Fruit fly (Drosophila melanogaster): ENCODE data around the gene Or85e.

Or85e gene

DNA sequence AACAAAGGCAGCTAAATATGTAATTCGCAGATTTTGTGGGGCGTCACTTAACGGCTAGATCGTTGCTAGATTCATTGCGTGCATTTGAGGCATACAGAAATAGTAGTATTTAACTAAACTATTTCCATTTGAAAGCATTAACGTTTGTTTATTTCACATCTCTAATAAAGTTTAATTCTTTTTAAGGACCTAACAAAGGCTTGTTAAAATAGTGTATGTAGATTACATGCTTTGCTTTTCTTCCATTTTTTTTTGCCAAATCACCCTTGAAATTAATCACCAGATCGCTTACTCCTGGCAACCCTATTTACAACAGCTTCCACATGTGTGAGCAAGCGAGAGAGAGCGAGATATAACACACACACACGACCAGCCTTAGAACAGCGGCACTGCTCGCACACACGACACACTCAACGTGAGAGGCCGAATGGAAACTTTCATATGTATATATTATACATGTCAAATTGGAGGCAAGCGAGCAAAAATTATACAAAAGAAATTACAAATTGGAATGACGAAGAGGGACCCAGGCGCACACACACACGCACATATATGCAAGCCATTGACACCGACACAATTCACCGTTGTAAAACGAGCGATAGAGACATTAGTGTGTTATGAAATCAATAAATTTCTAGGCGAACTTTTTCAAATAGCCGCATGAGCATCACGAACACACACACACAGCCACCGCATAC is 23.7 kb upstream of the Or85e start:
- TF ChIP-seq Dfd (GFP tag; optimal IDR thresholded peaks at IDR 0.05) (no peak), kay (GFP tag; optimal IDR thresholded peaks at IDR 0.05) (peak; percentile 66), Gsc (GFP tag; IDR thresholded peaks at IDR 0.05) (no peak), CG8765 (GFP tag; IDR thresholded peaks at IDR 0.05) (no peak), CG2199 (GFP tag; IDR thresholded peaks at IDR 0.05) (peak; percentile 94), CG31388 (GFP tag; optimal IDR thresholded peaks at IDR 0.05) (peak; percentile 11), ERR (GFP tag; optimal IDR thresholded peaks at IDR 0.05) (peak; percentile 19), CG7987 (GFP tag; optimal IDR thresholded peaks at IDR 0.05) (peak; percentile 37), CG3163 (GFP tag; optimal IDR thresholded peaks at IDR 0.05) (no peak), Oli (tag; optimal IDR thresholded peaks at IDR 0.05) (peak; percentile 50), mam (GFP tag; optimal IDR thresholded peaks at IDR 0.05) (peak; percentile 55), CG32772 (GFP tag; IDR thresholded peaks at IDR 0.05) (peak; percentile 50; the same call in 1 of the 2 replicates), ind (GFP tag; optimal IDR thresholded peaks at IDR 0.05) (peak; percentile 23), CG12391 (tag; optimal IDR thresholded peaks at IDR 0.05) (peak; percentile 60), phol (tag; optimal IDR thresholded peaks at IDR 0.05) (peak; percentile 55), Drgx (GFP tag; IDR thresholded peaks at IDR 0.05) (peak; percentile 63), CG1602 (GFP tag; optimal IDR thresholded peaks at IDR 0.05) (peak; percentile 26), NK7.1 (GFP tag; optimal IDR thresholded peaks at IDR 0.05) (peak; percentile 42), Hr39 (optimal IDR thresholded peaks at IDR 0.05) (no peak), klu (GFP tag; IDR thresholded peaks at IDR 0.05) (no peak), CG30403 (GFP tag; optimal IDR thresholded peaks at IDR 0.05) (peak; percentile 65), CG34422 (GFP tag; IDR thresholded peaks at IDR 0.05) (peak; percentile 73; the same call in 2 of the 3 replicates), gro (GFP tag; optimal IDR thresholded peaks at IDR 0.05) (peak; percentile 35), odd (GFP tag; optimal IDR thresholded peaks at IDR 0.05) (peak; percentile 22), CG9609 (GFP tag; optimal IDR thresholded peaks at IDR 0.05) (peak; percentile 48), onecut (GFP tag; IDR thresholded peaks at IDR 0.05) (peak; percentile 51), CG16863 (GFP tag; optimal IDR thresholded peaks at IDR 0.05) (no peak), CG11504 (tag; optimal IDR thresholded peaks at IDR 0.05) (peak; percentile 54), scrt (GFP tag; optimal IDR thresholded peaks at IDR 0.05) (peak; percentile 41), CG2129 (GFP tag; IDR thresholded peaks at IDR 0.05; ENCODE audit: partially characterized antibody) (no peak), tin (GFP tag; optimal IDR thresholded peaks at IDR 0.05) (peak; percentile 16), CG7963 (GFP tag; IDR thresholded peaks at IDR 0.05; ENCODE audit: partially characterized antibody) (no peak), CG11696 (GFP tag; IDR thresholded peaks at IDR 0.05) (no peak), CG2889 (GFP tag; IDR thresholded peaks at IDR 0.05) (no peak), NFAT (GFP tag; IDR thresholded peaks at IDR 0.05) (peak; percentile 90), CG4707 (GFP tag; optimal IDR thresholded peaks at IDR 0.05) (peak; percentile 37), CG10543 (GFP tag; optimal IDR thresholded peaks at IDR 0.05) (peak; percentile 79), mld (GFP tag; IDR thresholded peaks at IDR 0.05; ENCODE audit: partially characterized antibody) (no peak), pho (GFP tag; optimal IDR thresholded peaks at IDR 0.05) (peak; percentile 71), Lpt (GFP tag; optimal IDR thresholded peaks at IDR 0.05) (no peak), Sox102F (GFP tag; optimal IDR thresholded peaks at IDR 0.05) (peak; percentile 61), h (optimal IDR thresholded peaks at IDR 0.05) (no peak), CG1233 (GFP tag; optimal IDR thresholded peaks at IDR 0.05) (peak; percentile 53), D19B (GFP tag; optimal IDR thresholded peaks at IDR 0.05) (peak; percentile 34), CG18011 (GFP tag; optimal IDR thresholded peaks at IDR 0.05) (no peak), Kr (GFP tag; optimal IDR thresholded peaks at IDR 0.05) (no peak), wek (GFP tag; optimal IDR thresholded peaks at IDR 0.05) (peak; percentile 34), C15 (GFP tag; IDR thresholded peaks at IDR 0.05) (no peak), Opbp (GFP tag; IDR thresholded peaks at IDR 0.05; ENCODE audit: partially characterized antibody) (0 out of 3 replicates have a peak, but pooled peaks have one; percentile 27), tx (GFP tag; optimal IDR thresholded peaks at IDR 0.05) (peak; percentile 6), so (GFP tag; IDR thresholded peaks at IDR 0.05) (no peak)

Data from whole organism, embryonic.